Fruit fly (Drosophila melanogaster): ENCODE data around the gene Mip.

The Mip gene

DNA sequence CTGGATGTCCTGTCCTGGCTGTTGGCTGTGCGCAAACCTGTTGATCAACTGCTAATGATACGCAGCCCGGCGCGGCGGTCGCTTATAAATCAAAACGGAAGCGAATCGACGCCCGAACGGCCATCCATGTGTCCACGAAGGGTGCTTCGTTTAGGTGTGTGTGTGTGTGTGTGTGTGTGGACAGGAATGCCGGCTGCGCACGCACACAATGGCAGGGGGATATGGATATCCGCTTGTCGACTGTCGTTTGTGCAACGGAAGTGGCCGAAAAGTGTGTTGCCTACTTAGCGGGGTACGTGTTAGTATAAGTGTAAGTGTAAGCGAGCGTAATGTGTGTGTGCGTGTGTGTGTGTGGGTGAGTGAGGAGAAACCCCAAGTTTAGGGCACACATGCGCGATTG, at the start of gene Mip:
Gene Mip (minus strand): TSS at position 63 of the 400 bp plus-strand sequence.
- no peak for TF ChIP-seq CG17801 (GFP tag; optimal IDR thresholded peaks at IDR 0.05; ENCODE audit: partially characterized antibody)

- no peak for TF ChIP-seq CG17801 (GFP tag; optimal IDR thresholded peaks at IDR 0.05; ENCODE audit: partially characterized antibody)
Measured at dm6 chr3L:17399014-17399413, 49.5 kb upstream of the Mip start.

- no peak for TF ChIP-seq CG17801 (GFP tag; optimal IDR thresholded peaks at IDR 0.05; ENCODE audit: partially characterized antibody)
Measured at dm6 chr3L:17394435-17395017, 45.1 kb upstream of the Mip start.

- no peak for TF ChIP-seq CG17801 (GFP tag; optimal IDR thresholded peaks at IDR 0.05; ENCODE audit: partially characterized antibody)
Measured at dm6 chr3L:17393098-17393497, 43.6 kb upstream of the Mip start.

- TF ChIP-seq CG17801 (GFP tag; optimal IDR thresholded peaks at IDR 0.05; ENCODE audit: partially characterized antibody), result no peak
Measured at dm6 chr3L:17392412-17392811, 42.9 kb upstream of the Mip start.

- no peak for TF ChIP-seq CG17801 (GFP tag; optimal IDR thresholded peaks at IDR 0.05; ENCODE audit: partially characterized antibody)
Measured at dm6 chr3L:17391132-17391531, 41.7 kb upstream of the Mip start.

DNA sequence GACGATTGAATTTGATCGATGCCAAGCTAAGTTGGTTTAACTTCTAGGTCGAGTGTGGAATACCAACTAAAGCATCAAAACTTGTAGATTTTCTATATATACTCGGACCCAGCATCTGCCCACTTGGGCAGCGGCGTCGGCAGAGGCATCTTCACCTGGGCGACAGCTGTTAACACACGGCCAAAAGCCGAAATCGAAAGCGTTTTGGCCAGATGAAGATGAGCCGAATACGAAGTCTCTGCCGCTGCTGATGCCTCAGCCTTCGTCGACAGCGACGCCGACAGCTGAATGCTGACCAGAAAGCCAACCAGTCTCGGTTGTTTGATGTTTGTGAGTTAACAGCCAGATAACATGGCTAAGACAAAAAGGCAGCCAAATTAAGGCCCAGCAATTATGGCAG, 39.4 kb upstream of the Mip start, which contains the start of gene CG13731:
Gene CG13731 (minus strand): TSS at position 62 of the 400 bp plus-strand sequence.
- no peak for TF ChIP-seq CG17801 (GFP tag; optimal IDR thresholded peaks at IDR 0.05; ENCODE audit: partially characterized antibody)

dm6 chr3L:17386612-17387382, 37.3 kb upstream of the Mip start:
- no peak for TF ChIP-seq CG17801 (GFP tag; optimal IDR thresholded peaks at IDR 0.05; ENCODE audit: partially characterized antibody)

dm6 chr3L:17383714-17384113, 34.2 kb upstream of the Mip start:
- TF ChIP-seq CG17801 (GFP tag; optimal IDR thresholded peaks at IDR 0.05; ENCODE audit: partially characterized antibody), result no peak

- TF ChIP-seq CG17801 (GFP tag; optimal IDR thresholded peaks at IDR 0.05; ENCODE audit: partially characterized antibody), result no peak
Measured at dm6 chr3L:17383285-17383684, 33.8 kb upstream of the Mip start.

dm6 chr3L:17382628-17383027, 33.2 kb upstream of the Mip start, which contains the start of gene CG13728:
TSS of gene CG13728 (minus strand) at chr3L:17382728.
- no peak for TF ChIP-seq CG17801 (GFP tag; optimal IDR thresholded peaks at IDR 0.05; ENCODE audit: partially characterized antibody)

- TF ChIP-seq CG17801 (GFP tag; optimal IDR thresholded peaks at IDR 0.05; ENCODE audit: partially characterized antibody), result no peak
Measured at dm6 chr3L:17381990-17382389, 32.5 kb upstream of the Mip start.

- no peak for TF ChIP-seq CG17801 (GFP tag; optimal IDR thresholded peaks at IDR 0.05; ENCODE audit: partially characterized antibody)
Measured at dm6 chr3L:17379311-17379710, 29.8 kb upstream of the Mip start, which contains the start of gene Cad74A. TSS of gene Cad74A (minus strand) at chr3L:17379530.

DNA sequence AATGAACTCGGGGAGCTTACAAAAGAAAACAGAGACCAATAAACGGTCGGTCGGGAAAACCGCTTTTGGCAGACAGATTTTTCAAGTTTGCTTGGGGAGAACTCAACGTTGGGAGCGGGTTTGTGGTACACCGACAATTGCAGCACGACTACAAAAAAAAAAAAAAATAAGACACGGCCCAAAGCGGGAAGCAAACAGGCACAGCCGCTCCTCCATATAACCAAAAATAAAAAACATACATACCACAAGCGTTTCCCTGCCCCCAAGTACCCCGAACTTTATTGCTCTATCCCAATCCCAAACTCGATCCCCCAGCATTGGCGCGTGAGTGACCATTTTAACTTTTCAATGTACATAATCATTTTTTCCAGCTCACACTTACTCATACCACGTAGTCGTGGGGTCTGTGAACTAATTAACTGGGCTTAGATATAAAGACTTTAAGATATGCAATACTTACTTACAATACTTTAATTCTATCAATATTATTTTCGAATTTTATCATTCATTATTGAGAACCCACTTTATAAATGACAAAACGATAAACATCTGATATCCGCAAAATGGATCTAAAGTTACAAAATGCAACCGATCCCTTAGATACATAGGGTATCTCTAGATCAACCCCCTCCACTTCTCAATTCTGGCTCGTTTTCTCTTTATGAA, 25.6 kb upstream of the Mip start:
- TF ChIP-seq CG17801 (GFP tag; optimal IDR thresholded peaks at IDR 0.05; ENCODE audit: partially characterized antibody), result no peak

DNA sequence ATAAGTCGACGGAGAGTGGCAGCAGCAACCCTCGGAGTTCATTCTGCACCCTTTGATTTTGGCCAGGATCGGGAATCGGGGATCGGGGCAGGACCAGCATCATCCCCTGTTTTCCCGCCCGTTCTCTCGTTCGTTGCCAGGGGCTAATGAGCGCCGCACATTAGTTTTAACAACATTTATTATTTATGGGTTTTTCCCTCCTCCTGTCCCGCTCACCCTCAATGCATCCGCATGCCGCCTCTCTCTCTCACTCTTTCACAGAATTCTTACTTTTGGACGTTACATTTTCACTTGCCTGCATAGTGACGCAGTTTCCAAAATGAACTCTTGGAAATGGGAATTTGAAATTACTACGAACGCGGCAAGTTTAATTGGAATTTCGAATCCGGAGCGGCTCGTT, 17.5 kb upstream of the Mip start:
- TF ChIP-seq CG17801 (GFP tag; optimal IDR thresholded peaks at IDR 0.05; ENCODE audit: partially characterized antibody), result no peak

- TF ChIP-seq CG17801 (GFP tag; optimal IDR thresholded peaks at IDR 0.05; ENCODE audit: partially characterized antibody), result no peak
Measured at dm6 chr3L:17364023-17364422, 14.6 kb upstream of the Mip start.

All from ovary, adult (tissue).